Worm (Caenorhabditis elegans) whole organism, L4/young adult: ENCODE measurements around the gene sad-1.

Experiments used
- W03F9.2 ChIP-seq: fragments of 150-350 bp; optimal IDR thresholded peaks from 2 replicates; lab custom pipeline; 2014; ENCODE audit warnings: missing biosample characterization, missing genetic modification characterization
- dao-5 ChIP-seq: sonication (generic microtip); optimal IDR thresholded peaks from 2 replicates; lab custom pipeline; 2016; ENCODE audit warnings: missing genotype, missing genetic modification characterization, moderate library complexity, missing compliant biosample characterization
- him-1 ChIP-seq: sonication (generic microtip); optimal IDR thresholded peaks from 2 replicates; lab custom pipeline; 2016; ENCODE audit warnings: missing genotype, missing genetic modification reagents, missing genetic modification characterization, missing compliant biosample characterization

ce11 chrX:13469047-13469633, 31.3 kb downstream of the sad-1 start, which contains the start of gene col-184:
- TF ChIP-seq dao-5 = no peak
- no peak for TF ChIP-seq W03F9.2 (tag; lab: Kevin White, UChicago)
- TF ChIP-seq him-1 (tag; lab: Kevin White, UChicago) = no peak
